Worm (Caenorhabditis elegans): ENCODE measurements around the gene sra-30.

Gene sra-30

DNA sequence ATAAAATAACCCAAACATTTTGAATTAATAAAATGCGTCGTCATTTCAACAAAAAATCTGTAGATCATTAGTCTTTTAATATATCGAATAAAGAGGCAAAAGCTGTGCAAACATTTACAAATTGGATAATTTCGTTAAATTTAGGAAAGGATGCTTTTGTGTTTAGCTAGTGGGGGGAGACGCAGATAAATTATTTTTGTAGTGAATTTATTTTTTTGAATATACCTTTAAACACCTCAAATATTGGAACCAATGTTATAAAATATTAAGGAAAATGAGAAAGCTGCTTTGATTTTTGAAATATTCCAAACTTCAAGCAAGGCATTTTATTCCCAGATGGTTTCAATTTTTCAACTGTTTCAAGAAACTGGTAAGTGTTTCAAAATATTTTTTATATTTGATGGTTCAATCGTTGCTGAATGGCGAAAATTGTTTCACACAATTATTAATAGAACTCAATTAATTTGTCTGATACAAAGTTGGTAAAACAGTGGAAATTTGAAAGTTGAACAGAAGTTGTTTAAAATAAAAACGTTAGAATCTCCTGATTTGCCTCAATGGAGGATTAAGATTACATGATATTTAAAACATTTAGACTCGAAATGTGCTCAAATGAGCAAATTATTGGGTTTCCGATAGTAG is 27.2 kb downstream of the sra-30 start, which contains the start of gene Y40H7A.4:
Y40H7A.4 (minus strand) TSS at position 51 of the 642 bp plus-strand sequence.
- no peak for TF ChIP-seq sea-1 (GFP tag; conservative IDR thresholded peaks at IDR 0.05)
- no peak for TF ChIP-seq tbx-11 (GFP tag; IDR thresholded peaks at IDR 0.05)
- no peak for TF ChIP-seq F13C5.2 (tag; optimal IDR thresholded peaks at IDR 0.05)
- TF ChIP-seq pes-1 (GFP tag; IDR thresholded peaks at IDR 0.05): no peak
- no peak for TF ChIP-seq ceh-36 (tag; optimal IDR thresholded peaks at IDR 0.05)
- no peak for TF ChIP-seq flt-1 (GFP tag; IDR thresholded peaks at IDR 0.05)
- no peak for TF ChIP-seq tbx-37 (GFP tag; conservative IDR thresholded peaks at IDR 0.05)
- TF ChIP-seq B0310.2 (tag; optimal IDR thresholded peaks at IDR 0.05): no peak
- no peak for TF ChIP-seq hmbx-1 (tag; optimal IDR thresholded peaks at IDR 0.05)
- no peak for TF ChIP-seq hmg-4 (GFP tag; optimal IDR thresholded peaks at IDR 0.05)

- no peak for TF ChIP-seq flt-1 (GFP tag; IDR thresholded peaks at IDR 0.05)
- TF ChIP-seq tra-4 (tag; optimal IDR thresholded peaks at IDR 0.05): no peak
- TF ChIP-seq aly-1 (tag; optimal IDR thresholded peaks at IDR 0.05): no peak
- TF ChIP-seq tbx-37 (GFP tag; conservative IDR thresholded peaks at IDR 0.05): no peak
- no peak for TF ChIP-seq hmbx-1 (tag; optimal IDR thresholded peaks at IDR 0.05)
- no peak for TF ChIP-seq scrt-1 (GFP tag; IDR thresholded peaks at IDR 0.05)
- no peak for TF ChIP-seq ets-7 (tag; optimal IDR thresholded peaks at IDR 0.05)
- no peak for TF ChIP-seq sea-1 (GFP tag; conservative IDR thresholded peaks at IDR 0.05)
- no peak for TF ChIP-seq F13C5.2 (tag; optimal IDR thresholded peaks at IDR 0.05)
- TF ChIP-seq ceh-13 (GFP tag; optimal IDR thresholded peaks at IDR 0.05): no peak
- no peak for TF ChIP-seq pes-1 (GFP tag; IDR thresholded peaks at IDR 0.05)
Measured at ce11 chrIV:15168442-15168841, 34.4 kb downstream of the sra-30 start.

ce11 chrIV:15165602-15166001 is 37.2 kb downstream of the sra-30 start:
- TF ChIP-seq tbx-37 (GFP tag; conservative IDR thresholded peaks at IDR 0.05) (no peak), ets-7 (tag; optimal IDR thresholded peaks at IDR 0.05) (no peak), hmbx-1 (tag; optimal IDR thresholded peaks at IDR 0.05) (no peak), scrt-1 (GFP tag; IDR thresholded peaks at IDR 0.05) (no peak), hmg-4 (GFP tag; optimal IDR thresholded peaks at IDR 0.05) (no peak), ceh-36 (tag; optimal IDR thresholded peaks at IDR 0.05) (no peak)

DNA sequence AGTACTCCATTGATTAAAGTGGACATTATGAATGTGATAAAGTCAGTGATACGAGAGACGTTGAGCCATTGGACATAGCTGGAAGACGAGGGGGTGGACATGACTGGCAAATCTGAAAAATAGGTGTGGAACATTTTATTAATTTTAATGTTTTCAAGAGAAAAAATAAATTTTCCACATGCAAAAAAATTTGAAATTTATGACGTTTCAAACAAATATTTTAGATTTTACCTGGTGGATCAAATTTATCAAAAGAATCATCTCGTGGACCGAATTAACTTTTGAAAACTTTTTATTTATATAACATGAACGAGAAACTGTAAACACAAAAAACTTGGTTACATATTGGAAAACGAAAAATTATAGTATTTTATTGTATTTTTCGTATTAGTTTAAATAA is 55.7 kb downstream of the sra-30 start, which contains the start of gene str-78:
str-78 (minus strand) TSS at position 101 of the 400 bp plus-strand sequence.
- TF ChIP-seq ceh-36 (tag; optimal IDR thresholded peaks at IDR 0.05): no peak
- no peak for TF ChIP-seq hmg-4 (GFP tag; optimal IDR thresholded peaks at IDR 0.05)
- TF ChIP-seq tbx-37 (GFP tag; conservative IDR thresholded peaks at IDR 0.05): no peak
- no peak for TF ChIP-seq ets-7 (tag; optimal IDR thresholded peaks at IDR 0.05)
- TF ChIP-seq hmbx-1 (tag; optimal IDR thresholded peaks at IDR 0.05): no peak
- TF ChIP-seq hnd-1 (tag; optimal IDR thresholded peaks at IDR 0.05): no peak
- TF ChIP-seq sea-1 (GFP tag; conservative IDR thresholded peaks at IDR 0.05): no peak
- TF ChIP-seq tbx-11 (GFP tag; IDR thresholded peaks at IDR 0.05): no peak
- TF ChIP-seq B0310.2 (tag; optimal IDR thresholded peaks at IDR 0.05): no peak
- no peak for TF ChIP-seq scrt-1 (GFP tag; IDR thresholded peaks at IDR 0.05)
- no peak for TF ChIP-seq ceh-13 (GFP tag; optimal IDR thresholded peaks at IDR 0.05)
- TF ChIP-seq pes-1 (GFP tag; IDR thresholded peaks at IDR 0.05): no peak
- TF ChIP-seq F13C5.2 (tag; optimal IDR thresholded peaks at IDR 0.05): no peak
- TF ChIP-seq aly-1 (tag; optimal IDR thresholded peaks at IDR 0.05): no peak

Data from whole organism, early embryonic.